Worm (Caenorhabditis elegans) whole organism, early embryonic: ENCODE measurements around the gene zipt-17.

Experiments
- aly-1 ChIP-seq: sonication (generic microtip); optimal IDR thresholded peaks from 2 replicates; lab custom pipeline; 2016; ENCODE audit warnings: missing genetic modification characterization, missing compliant biosample characterization
- ama-1 ChIP-seq: fragments of 150-350 bp; optimal IDR thresholded peaks from 2 replicates; lab custom pipeline; 2014
- flt-1 ChIP-seq: fragments of 200-800 bp; sonication (Bioruptor generic); IDR thresholded peaks from 2 replicates; pipeline ENCODE4 v1.3.6; 2022; ENCODE audit warnings: missing genetic modification characterization, missing compliant biosample characterization
- hmg-4 ChIP-seq: fragments of 200-800 bp; sonication (Bioruptor generic); optimal IDR thresholded peaks from 2 replicates; lab custom pipeline; 2018; ENCODE audit warnings: mild to moderate bottlenecking, missing genetic modification characterization, missing compliant biosample characterization
- sea-1 ChIP-seq: fragments of 200-800 bp; sonication (Bioruptor generic); conservative IDR thresholded peaks from 2 replicates; pipeline ENCODE4 v1.3.6; 2022; ENCODE audit warnings: missing genetic modification characterization, missing compliant biosample characterization

DNA sequence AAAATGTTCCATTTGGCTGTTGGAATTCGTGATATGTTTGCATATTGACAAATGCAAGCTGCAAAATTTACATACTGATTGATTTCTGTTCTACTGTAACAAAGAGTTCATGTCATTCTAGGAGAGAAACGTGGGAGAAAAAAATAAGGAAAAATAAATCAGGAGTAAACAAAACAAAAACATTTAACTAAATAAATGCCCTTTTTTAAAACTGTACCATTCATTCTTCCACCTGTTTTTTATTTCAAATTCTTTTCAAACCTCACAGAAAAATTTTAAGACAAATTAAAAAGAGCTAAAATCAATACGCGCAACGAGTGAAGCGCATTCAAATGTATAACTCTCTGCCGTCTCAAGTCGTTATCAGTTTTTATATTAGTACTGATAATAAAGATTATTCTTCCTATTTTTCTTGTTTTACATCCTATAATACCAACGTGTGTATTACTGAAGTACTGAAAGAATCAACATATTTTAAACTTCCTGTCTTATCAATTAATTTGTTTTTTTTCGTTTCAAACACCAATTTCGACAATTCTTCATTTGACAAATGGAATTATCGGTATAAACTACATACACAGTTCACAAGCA, 28.2 kb downstream of the zipt-17 start, which contains the start of gene C49C3.10:
- TF ChIP-seq flt-1 (no peak), ama-1 (lab: Kevin White, UChicago) (no peak), hmg-4 (GFP tag; lab: Kevin White, UChicago) (no peak), sea-1 (no peak), aly-1 (tag; lab: Kevin White, UChicago) (no peak)
